Worm (Caenorhabditis elegans) whole organism, L4 larva: Measurements from ENCODE around the gene micu-1.

Experiments used
- F49E8.2 ChIP-seq: sonication (generic microtip); optimal IDR thresholded peaks from 2 replicates; lab custom pipeline; 2016; ENCODE audit warnings: missing compliant biosample characterization, mild to moderate bottlenecking, missing genetic modification characterization, borderline replicate concordance
- R02D3.7 ChIP-seq: fragments of 150-350 bp; sonication (generic microtip); optimal IDR thresholded peaks from 3 replicates; lab custom pipeline; 2014; ENCODE audit warnings: missing biosample characterization, missing genetic modification characterization
- T26A8.4 ChIP-seq: fragments of 200-800 bp; sonication (Bioruptor generic); IDR thresholded peaks from 2 replicates; pipeline ENCODE4 v1.3.6; 2022; ENCODE audit warnings: missing genetic modification characterization, missing compliant biosample characterization
- Y75B8A.6 ChIP-seq: fragments of 200-800 bp; sonication (Bioruptor generic); IDR thresholded peaks from 2 replicates; pipeline ENCODE4 v1.3.6; 2022; ENCODE audit warnings: missing genetic modification reagents, missing genetic modification characterization, missing compliant biosample characterization
- ZK546.5 ChIP-seq, 2 experiments: sonication (generic microtip); optimal IDR thresholded peaks; 2 replicates each; lab custom pipeline; 2017; ENCODE audit warnings: missing biosample characterization in 2 of 2, missing genetic modification characterization in 2 of 2
- aha-1 ChIP-seq: fragments of 150-350 bp; peaks from one replicate; lab custom pipeline; 2014; ENCODE audit warnings: missing biosample characterization, missing genetic modification characterization
- ceh-32 ChIP-seq: sonication (generic microtip); optimal IDR thresholded peaks from 2 replicates; lab custom pipeline; 2016; ENCODE audit warnings: mild to moderate bottlenecking, missing genetic modification characterization, missing compliant biosample characterization; ENCODE audit not compliant: poor library complexity
- daf-12 ChIP-seq: fragments of 150-350 bp; optimal IDR thresholded peaks from 2 replicates; lab custom pipeline; 2014; ENCODE audit warnings: missing biosample characterization, missing genetic modification reagents, missing genetic modification characterization
- daf-16 ChIP-seq, 3 experiments: sonication (generic microtip); optimal IDR thresholded peaks; 2 replicates each; lab custom pipeline; 2016 to 2017; ENCODE audit warnings: missing genetic modification characterization in 3 of 3, missing genetic modification reagents in 3 of 3, mild to moderate bottlenecking in 2 of 3, missing compliant biosample characterization in 2 of 3, missing biosample characterization in 1 of 3, moderate library complexity in 1 of 3
- daf-19 ChIP-seq: fragments of 200-800 bp; sonication (Bioruptor generic); conservative IDR thresholded peaks from 2 replicates; pipeline ENCODE4 v1.3.6; 2022; ENCODE audit warnings: missing genetic modification characterization, missing compliant biosample characterization
- dmd-9 ChIP-seq: fragments of 200-800 bp; sonication (Bioruptor generic); IDR thresholded peaks from 2 replicates; pipeline ENCODE4 v1.3.6; 2022; ENCODE audit warnings: missing genetic modification reagents, missing genetic modification characterization, missing compliant biosample characterization
- dpl-1 ChIP-seq: fragments of 150-350 bp; optimal IDR thresholded peaks from 2 replicates; lab custom pipeline; 2014; ENCODE audit warnings: missing biosample characterization, missing genetic modification reagents, missing genetic modification characterization
- duxl-1 ChIP-seq: sonication (generic microtip); optimal IDR thresholded peaks from 2 replicates; lab custom pipeline; 2016; ENCODE audit warnings: mild to moderate bottlenecking, missing genetic modification characterization, moderate library complexity, missing compliant biosample characterization; ENCODE audit not compliant: poor library complexity
- fkh-10 ChIP-seq: fragments of 150-350 bp; optimal IDR thresholded peaks from 2 replicates; lab custom pipeline; 2014; ENCODE audit warnings: missing biosample characterization, missing genetic modification reagents, missing genetic modification characterization
- hif-1 ChIP-seq, 2 experiments: sonication (generic microtip); optimal IDR thresholded peaks; 2 replicates each; lab custom pipeline; 2016 to 2017; ENCODE audit warnings: missing compliant biosample characterization in 2 of 2, missing genetic modification characterization in 2 of 2, missing genetic modification reagents in 2 of 2, missing genotype in 2 of 2, mild to moderate bottlenecking in 1 of 2
- hlh-11 ChIP-seq: fragments of 200-800 bp; sonication (Bioruptor generic); optimal IDR thresholded peaks from 2 replicates; lab custom pipeline; 2018; ENCODE audit warnings: mild to moderate bottlenecking, missing genetic modification characterization, missing compliant biosample characterization
- hlh-30 ChIP-seq: sonication (generic microtip); optimal IDR thresholded peaks from 2 replicates; lab custom pipeline; 2017; ENCODE audit warnings: antibody characterized with exemption, mild to moderate bottlenecking, missing genetic modification characterization, missing compliant biosample characterization; ENCODE audit not compliant: insufficient read depth
- hmg-1.1 ChIP-seq: fragments of 200-800 bp; sonication (Bioruptor generic); IDR thresholded peaks from 2 replicates; pipeline ENCODE4 v1.3.6; 2022; ENCODE audit warnings: missing genetic modification reagents, missing genetic modification characterization, missing compliant biosample characterization
- lin-13 ChIP-seq: fragments of 150-350 bp; optimal IDR thresholded peaks from 2 replicates; lab custom pipeline; 2014; ENCODE audit warnings: missing biosample characterization, missing genetic modification reagents, missing genetic modification characterization
- lin-38 ChIP-seq: fragments of 200-800 bp; sonication (Bioruptor generic); IDR thresholded peaks from 2 replicates; pipeline ENCODE4 v1.3.6; 2022; ENCODE audit warnings: missing genetic modification reagents, missing genetic modification characterization, missing compliant biosample characterization
- lsy-2 ChIP-seq, 2 experiments: fragments of 150-350 bp in 1 of 2; sonication (generic microtip) in 1 of 2; optimal IDR thresholded peaks; 2 replicates each; lab custom pipeline; 2014 to 2017; ENCODE audit warnings: missing biosample characterization in 2 of 2, missing genetic modification characterization in 2 of 2
- madf-5 ChIP-seq, 2 experiments: fragments of 200-800 bp; sonication (Bioruptor generic); IDR thresholded peaks; 2 replicates each; pipeline ENCODE4 v1.3.6; 2022; ENCODE audit warnings: missing compliant biosample characterization in 2 of 2, missing genetic modification characterization in 2 of 2
- mes-2 ChIP-seq: sonication (generic microtip); optimal IDR thresholded peaks from 2 replicates; lab custom pipeline; 2016; ENCODE audit warnings: missing genotype, mild to moderate bottlenecking, missing genetic modification characterization, missing compliant biosample characterization; ENCODE audit not compliant: poor library complexity, severe bottlenecking
- mxl-2 ChIP-seq: fragments of 200-800 bp; sonication (Bioruptor generic); conservative IDR thresholded peaks from 2 replicates; pipeline ENCODE4 v1.3.6; 2022; ENCODE audit warnings: missing genetic modification reagents, missing genetic modification characterization, missing compliant biosample characterization
- nhr-11 ChIP-seq: fragments of 150-350 bp; optimal IDR thresholded peaks from 2 replicates; lab custom pipeline; 2014; ENCODE audit warnings: missing biosample characterization, missing genetic modification characterization
- nhr-28 ChIP-seq: fragments of 150-350 bp; optimal IDR thresholded peaks from 2 replicates; lab custom pipeline; 2014; ENCODE audit warnings: missing biosample characterization, missing genetic modification characterization
- nhr-42 ChIP-seq: fragments of 200-800 bp; sonication (Bioruptor generic); IDR thresholded peaks from 2 replicates; pipeline ENCODE4 v1.3.6; 2022; ENCODE audit warnings: missing genetic modification characterization, missing compliant biosample characterization
- nhr-6 ChIP-seq: fragments of 150-350 bp; optimal IDR thresholded peaks from 2 replicates; lab custom pipeline; 2014; ENCODE audit warnings: missing biosample characterization, missing genetic modification characterization
- nhr-76 ChIP-seq: fragments of 150-350 bp; optimal IDR thresholded peaks from 2 replicates; lab custom pipeline; 2014; ENCODE audit warnings: missing biosample characterization, missing genetic modification characterization
- pha-4 ChIP-seq, 2 experiments: fragments of 150-350 bp in 1 of 2; fragments of 200-800 bp in 1 of 2; sonication (Bioruptor generic) in 1 of 2; IDR thresholded peaks in 1 of 2; optimal IDR thresholded peaks in 1 of 2; 2 replicates each; pipeline versions ENCODE4 v1.3.6 to Lab custom; 2014 to 2022; ENCODE audit warnings: missing genetic modification characterization in 2 of 2, missing genetic modification reagents in 2 of 2, missing biosample characterization in 1 of 2, missing compliant biosample characterization in 1 of 2
- php-3 ChIP-seq: fragments of 200-800 bp; sonication (Bioruptor generic); IDR thresholded peaks from 2 replicates; pipeline ENCODE4 v1.3.6; 2022; ENCODE audit warnings: missing genetic modification reagents, missing genetic modification characterization, missing compliant biosample characterization
- rbr-2 ChIP-seq: sonication (generic microtip); optimal IDR thresholded peaks from 2 replicates; lab custom pipeline; 2016; ENCODE audit warnings: missing genotype, missing genetic modification characterization, missing compliant biosample characterization
- saeg-2 ChIP-seq: fragments of 200-800 bp; sonication (Bioruptor generic); IDR thresholded peaks from 2 replicates; pipeline ENCODE4 v1.3.6; 2022; ENCODE audit warnings: missing genetic modification reagents, missing genetic modification characterization, missing compliant biosample characterization
- set-16 ChIP-seq: fragments of 200-800 bp; sonication (Bioruptor generic); IDR thresholded peaks from 2 replicates; pipeline ENCODE4 v1.3.6; 2022; ENCODE audit warnings: missing genetic modification reagents, missing genetic modification characterization, missing compliant biosample characterization
- skn-1 ChIP-seq: fragments of 150-350 bp; optimal IDR thresholded peaks from 2 replicates; lab custom pipeline; 2014; ENCODE audit warnings: missing biosample characterization, missing genetic modification characterization
- snpc-1.2 ChIP-seq: fragments of 200-800 bp; sonication (Bioruptor generic); IDR thresholded peaks from 2 replicates; pipeline ENCODE4 v1.3.6; 2022; ENCODE audit warnings: missing genetic modification reagents, missing genetic modification characterization, missing compliant biosample characterization
- spr-3 ChIP-seq: fragments of 200-800 bp; sonication (Bioruptor generic); optimal IDR thresholded peaks from 2 replicates; lab custom pipeline; 2018; ENCODE audit warnings: mild to moderate bottlenecking, missing genetic modification characterization, missing compliant biosample characterization
- unc-39 ChIP-seq: sonication (generic microtip); optimal IDR thresholded peaks from 2 replicates; lab custom pipeline; 2017; ENCODE audit warnings: missing biosample characterization, missing genetic modification characterization
- zip-11 ChIP-seq: fragments of 200-800 bp; sonication (Bioruptor generic); IDR thresholded peaks from 2 replicates; pipeline ENCODE4 v1.3.6; 2022; ENCODE audit warnings: missing genetic modification characterization, missing compliant biosample characterization
- zip-2 ChIP-seq: fragments of 150-350 bp; optimal IDR thresholded peaks from 2 replicates; lab custom pipeline; 2014; ENCODE audit warnings: missing biosample characterization, missing genetic modification characterization

Gene micu-1

ce11 chrIV:13304786-13305185 is 7.1 kb downstream of the micu-1 start:
- no peak for TF ChIP-seq ZK546.5 (tag; optimal IDR thresholded peaks at IDR 0.05; lab: Kevin White, UChicago)
- no peak for TF ChIP-seq pha-4 (GFP tag; IDR thresholded peaks at IDR 0.05; lab: Robert Waterston, UW)
- no peak for TF ChIP-seq pha-4 (tag; optimal IDR thresholded peaks at IDR 0.05; lab: Kevin White, UChicago)
- TF ChIP-seq skn-1 (tag; lab: Kevin White, UChicago): no peak
- TF ChIP-seq dpl-1: no peak
- TF ChIP-seq R02D3.7 (tag; lab: Kevin White, UChicago): no peak
- TF ChIP-seq rbr-2 (tag; lab: Kevin White, UChicago): no peak
- TF ChIP-seq lin-13 (GFP tag; lab: Kevin White, UChicago): no peak
- no peak for TF ChIP-seq T26A8.4 (GFP tag; lab: Robert Waterston, UW)
- TF ChIP-seq unc-39 (tag; lab: Kevin White, UChicago): no peak
- TF ChIP-seq F49E8.2: no peak
- TF ChIP-seq lin-38 (GFP tag; lab: Robert Waterston, UW): no peak
- TF ChIP-seq hif-1 (tag; optimal IDR thresholded peaks at IDR 0.05; lab: Kevin White, UChicago): no peak
- TF ChIP-seq daf-12 (tag; lab: Kevin White, UChicago): no peak
- no peak for TF ChIP-seq nhr-6 (tag; lab: Kevin White, UChicago)
- no peak for TF ChIP-seq Y75B8A.6
- TF ChIP-seq mes-2: no peak

- TF ChIP-seq lin-13 (GFP tag; lab: Kevin White, UChicago) (no peak), nhr-11 (tag; lab: Kevin White, UChicago) (no peak), zip-11 (GFP tag; lab: Robert Waterston, UW) (no peak), dmd-9 (GFP tag; lab: Robert Waterston, UW) (no peak), hlh-11 (tag; lab: Kevin White, UChicago) (no peak), ceh-32 (tag; lab: Kevin White, UChicago) (no peak), mxl-2 (no peak), saeg-2 (GFP tag; lab: Robert Waterston, UW) (no peak), spr-3 (no peak), zip-2 (tag; lab: Kevin White, UChicago) (no peak), duxl-1 (tag; lab: Kevin White, UChicago) (no peak), rbr-2 (tag; lab: Kevin White, UChicago) (no peak), lsy-2 (tag; optimal IDR thresholded peaks at IDR 0.05; lab: Kevin White, UChicago) (no peak), set-16 (no peak), daf-19 (GFP tag; lab: Robert Waterston, UW) (no peak), madf-5 (GFP tag; IDR thresholded peaks at IDR 0.05; lab: Robert Waterston, UW) (no peak), daf-16 (GFP tag; optimal IDR thresholded peaks at IDR 0.05; lab: Kevin White, UChicago) (no peak), daf-16 (tag; optimal IDR thresholded peaks at IDR 0.05; lab: Kevin White, UChicago) (no peak)
Observed at ce11 chrIV:13309636-13310035, 11.9 kb downstream of the micu-1 start.

ce11 chrIV:13311331-13312034 is 13.8 kb downstream of the micu-1 start:
- TF ChIP-seq hmg-1.1: 0 out of 2 replicates have a peak, but pooled peaks have one; percentile 35
- no peak for TF ChIP-seq nhr-42 (GFP tag; lab: Robert Waterston, UW)
- TF ChIP-seq nhr-28: peak; percentile 15
- TF ChIP-seq F49E8.2: peak; percentile 57
- TF ChIP-seq lin-13 (GFP tag; lab: Kevin White, UChicago): no peak
- peak; percentile 31 for TF ChIP-seq lin-38 (GFP tag; lab: Robert Waterston, UW)
- no peak for TF ChIP-seq fkh-10
- TF ChIP-seq aha-1 (tag; lab: Kevin White, UChicago): peak; percentile 96
- TF ChIP-seq php-3 (GFP tag; lab: Robert Waterston, UW): no peak
- TF ChIP-seq nhr-76 (tag; lab: Kevin White, UChicago): no peak
- no peak for TF ChIP-seq unc-39 (tag; lab: Kevin White, UChicago)
- peak; percentile 74; the same call in 1 of the 2 replicates for TF ChIP-seq snpc-1.2 (GFP tag; lab: Robert Waterston, UW)
- TF ChIP-seq hlh-30 (tag; lab: Kevin White, UChicago): no peak
- peak; percentile 34 for TF ChIP-seq hlh-11 (tag; lab: Kevin White, UChicago)
- TF ChIP-seq, all 104 proteins: peak for 7
